Fruit fly (Drosophila melanogaster) whole organism, prepupa: ENCODE results near the gene CHKov1.

Experiments
- CG11294 ChIP-seq: fragments of 200-800 bp; sonication (Bioruptor generic); IDR thresholded peaks from 2 replicates; pipeline ENCODE4 v1.3.6; 2022; ENCODE audit warnings: missing biosample characterization, missing genetic modification characterization
- CG11762 ChIP-seq: fragments of 200-800 bp; sonication (Bioruptor generic); optimal IDR thresholded peaks from 3 replicates; lab custom pipeline; 2016; ENCODE audit warnings: missing biosample characterization, missing genetic modification characterization; ENCODE audit not compliant: insufficient read depth
- CG11902 ChIP-seq: fragments of 200-800 bp; sonication (Bioruptor generic); optimal IDR thresholded peaks from 3 replicates; lab custom pipeline; 2016; ENCODE audit warnings: missing biosample characterization, missing genetic modification characterization
- CG1621 ChIP-seq: fragments of 200-800 bp; sonication (Bioruptor generic); optimal IDR thresholded peaks from 3 replicates; lab custom pipeline; 2018; ENCODE audit warnings: missing biosample characterization, mild to moderate bottlenecking, missing genetic modification characterization
- CG16779 ChIP-seq: fragments of 200-800 bp; sonication (Bioruptor generic); optimal IDR thresholded peaks from 3 replicates; lab custom pipeline; 2017; ENCODE audit warnings: missing biosample characterization, mild to moderate bottlenecking, missing genetic modification characterization
- CG32006 ChIP-seq: fragments of 200-800 bp; sonication (Bioruptor generic); optimal IDR thresholded peaks from 3 replicates; lab custom pipeline; 2017; ENCODE audit warnings: missing biosample characterization, mild to moderate bottlenecking, missing genetic modification characterization
- CG34406 ChIP-seq: fragments of 200-800 bp; sonication (Bioruptor generic); optimal IDR thresholded peaks from 3 replicates; lab custom pipeline; 2016; ENCODE audit warnings: missing biosample characterization, missing genetic modification characterization
- CG4318 ChIP-seq: fragments of 200-800 bp; sonication (Bioruptor generic); optimal IDR thresholded peaks from 3 replicates; lab custom pipeline; 2017; ENCODE audit warnings: missing biosample characterization, mild to moderate bottlenecking, missing genetic modification characterization
- CG6276 ChIP-seq: fragments of 200-800 bp; sonication (Bioruptor generic); optimal IDR thresholded peaks from 2 replicates; lab custom pipeline; 2017; ENCODE audit warnings: missing biosample characterization, mild to moderate bottlenecking, missing genetic modification characterization
- CG6854 ChIP-seq: fragments of 200-800 bp; sonication (Bioruptor generic); optimal IDR thresholded peaks from 2 replicates; lab custom pipeline; 2017; ENCODE audit warnings: missing biosample characterization, mild to moderate bottlenecking, missing genetic modification characterization
- CG7368 ChIP-seq: fragments of 200-800 bp; sonication (Bioruptor generic); optimal IDR thresholded peaks from 3 replicates; lab custom pipeline; 2016; ENCODE audit warnings: missing biosample characterization, missing genetic modification characterization
- CG8119 ChIP-seq: fragments of 200-800 bp; sonication (Bioruptor generic); IDR thresholded peaks from 3 replicates; pipeline ENCODE4 v1.3.6; 2022; ENCODE audit warnings: missing biosample characterization, missing genetic modification characterization
- CG8319 ChIP-seq: fragments of 200-800 bp; sonication (Bioruptor generic); optimal IDR thresholded peaks from 3 replicates; lab custom pipeline; 2016; ENCODE audit warnings: missing biosample characterization, missing genetic modification characterization
- CG9139 ChIP-seq: fragments of 200-800 bp; sonication (Bioruptor generic); optimal IDR thresholded peaks from 3 replicates; lab custom pipeline; 2017; ENCODE audit warnings: missing biosample characterization, mild to moderate bottlenecking, missing genetic modification characterization
- Ets21C ChIP-seq: fragments of 200-800 bp; sonication (Bioruptor generic); optimal IDR thresholded peaks from 3 replicates; lab custom pipeline; 2016; ENCODE audit warnings: missing biosample characterization, missing genetic modification characterization
- Ets96B ChIP-seq: fragments of 200-800 bp; optimal IDR thresholded peaks from 2 replicates; lab custom pipeline; 2019; ENCODE audit warnings: missing biosample characterization, mild to moderate bottlenecking, missing genetic modification characterization, moderate library complexity
- Hr38 ChIP-seq: sonication (Bioruptor generic); optimal IDR thresholded peaks from 2 replicates; lab custom pipeline; 2016; ENCODE audit warnings: missing biosample characterization, missing genetic modification characterization
- Hr39 ChIP-seq: fragments of 200-800 bp; sonication (Bioruptor generic); optimal IDR thresholded peaks from 2 replicates; lab custom pipeline; 2016; ENCODE audit warnings: missing biosample characterization, missing genetic modification characterization
- Smox ChIP-seq: fragments of 200-800 bp; sonication (Bioruptor generic); optimal IDR thresholded peaks from 3 replicates; lab custom pipeline; 2016; ENCODE audit warnings: missing biosample characterization, missing genetic modification characterization
- Sox102F ChIP-seq: fragments of 200-800 bp; sonication (Bioruptor generic); optimal IDR thresholded peaks from 2 replicates; lab custom pipeline; 2016; ENCODE audit warnings: missing biosample characterization, mild to moderate bottlenecking, missing genetic modification characterization
- Sox14 ChIP-seq: fragments of 200-800 bp; sonication (Bioruptor generic); optimal IDR thresholded peaks from 3 replicates; lab custom pipeline; 2016; ENCODE audit warnings: missing biosample characterization, missing genetic modification characterization
- achi ChIP-seq: fragments of 200-800 bp; sonication (Bioruptor generic); optimal IDR thresholded peaks from 3 replicates; lab custom pipeline; 2016; ENCODE audit warnings: missing biosample characterization, missing genetic modification characterization
- acj6 ChIP-seq: fragments of 200-800 bp; sonication (Bioruptor generic); optimal IDR thresholded peaks from 3 replicates; lab custom pipeline; 2016; ENCODE audit warnings: missing biosample characterization, missing genetic modification characterization
- dac ChIP-seq: fragments of 200-800 bp; sonication (Bioruptor generic); optimal IDR thresholded peaks from 2 replicates; lab custom pipeline; 2017; ENCODE audit warnings: missing biosample characterization, mild to moderate bottlenecking, missing genetic modification characterization
- dsx ChIP-seq: fragments of 200-800 bp; optimal IDR thresholded peaks from 3 replicates; lab custom pipeline; 2019; ENCODE audit warnings: missing biosample characterization, mild to moderate bottlenecking, missing genetic modification characterization, moderate library complexity; ENCODE audit not compliant: poor library complexity, severe bottlenecking
- eg ChIP-seq: fragments of 200-800 bp; sonication (Bioruptor generic); IDR thresholded peaks from 3 replicates; pipeline ENCODE4 v1.3.6; 2022; ENCODE audit warnings: missing biosample characterization, missing genetic modification characterization
- esn ChIP-seq: fragments of 200-800 bp; sonication (Bioruptor generic); optimal IDR thresholded peaks from 2 replicates; lab custom pipeline; 2016; ENCODE audit warnings: missing biosample characterization, mild to moderate bottlenecking, missing genetic modification characterization, moderate library complexity
- fd85E ChIP-seq: fragments of 200-800 bp; sonication (Bioruptor generic); optimal IDR thresholded peaks from 3 replicates; lab custom pipeline; 2016; ENCODE audit warnings: missing biosample characterization, missing genetic modification characterization
- lz ChIP-seq: fragments of 200-800 bp; sonication (Bioruptor generic); optimal IDR thresholded peaks from 3 replicates; lab custom pipeline; 2016; ENCODE audit warnings: missing biosample characterization, missing genetic modification characterization
- pdm3 ChIP-seq: fragments of 200-800 bp; sonication (Bioruptor generic); optimal IDR thresholded peaks from 3 replicates; lab custom pipeline; 2016; ENCODE audit warnings: missing biosample characterization, missing genetic modification characterization
- ss ChIP-seq, 2 experiments: fragments of 200-800 bp; sonication (Bioruptor generic); optimal IDR thresholded peaks; 2 replicates in 1 of 2; 3 replicates in 1 of 2; lab custom pipeline; 2017 to 2018; ENCODE audit warnings: mild to moderate bottlenecking in 2 of 2, missing biosample characterization in 2 of 2, missing genetic modification characterization in 2 of 2, moderate library complexity in 1 of 2
- svp ChIP-seq: fragments of 200-800 bp; sonication (Bioruptor generic); peaks from one replicate; lab custom pipeline; 2016; ENCODE audit warnings: missing biosample characterization, missing genetic modification characterization
- topi ChIP-seq: fragments of 200-800 bp; sonication (Bioruptor generic); optimal IDR thresholded peaks from 3 replicates; lab custom pipeline; 2016; ENCODE audit warnings: missing biosample characterization, missing genetic modification characterization
- vri ChIP-seq: fragments of 200-800 bp; sonication (Bioruptor generic); optimal IDR thresholded peaks from 3 replicates; lab custom pipeline; 2016; ENCODE audit warnings: missing biosample characterization, mild to moderate bottlenecking, missing genetic modification characterization

CHKov1 gene

dm6 chr3R:25335065-25335464 is 5.9 kb upstream of the CHKov1 start, which contains the start of the genes CG10669 and CG11902:
CG10669 (minus strand) TSS chr3R:25335243.
CG11902 (plus strand) TSS chr3R:25335257.
- TF ChIP-seq esn (GFP tag; lab: Kevin White, UChicago) (no peak), Sox14 (no peak), CG32006 (GFP tag; lab: Kevin White, UChicago) (no peak), CG4318 (GFP tag; lab: Kevin White, UChicago) (no peak), acj6 (GFP tag; lab: Kevin White, UChicago) (no peak), CG9139 (GFP tag; lab: Kevin White, UChicago) (no peak), Ets96B (no peak), CG34406 (GFP tag; lab: Kevin White, UChicago) (no peak), ss (GFP tag; optimal IDR thresholded peaks at IDR 0.05; lab: Kevin White, UChicago) (no peak), CG11902 (GFP tag; lab: Kevin White, UChicago) (no peak), pdm3 (no peak), CG6854 (no peak), CG7368 (no peak), fd85E (GFP tag; lab: Kevin White, UChicago) (no peak), CG11762 (GFP tag; lab: Kevin White, UChicago) (no peak), vri (no peak)

DNA sequence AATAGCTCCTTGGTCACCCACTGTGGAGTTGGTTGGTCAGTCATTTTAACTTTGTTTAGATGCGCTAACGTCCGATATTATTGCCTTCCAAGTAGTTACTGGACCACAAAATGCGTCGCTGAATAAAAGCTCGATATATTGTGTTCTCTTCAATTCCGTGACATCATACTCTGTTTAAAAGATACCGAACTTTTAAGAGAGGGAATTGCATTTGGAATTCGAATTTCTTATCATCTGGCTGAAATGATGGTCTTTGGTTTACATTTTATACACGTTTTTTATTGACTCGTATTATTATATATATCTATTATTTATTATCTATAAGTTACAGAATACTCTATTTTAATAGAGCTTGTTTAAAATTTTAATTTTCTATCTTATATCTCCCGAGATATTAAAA is 2.0 kb upstream of the CHKov1 start, which contains the start of gene CHKov2:
CHKov2 (minus strand) TSS at position 101 of the 400 bp plus-strand sequence.
- TF ChIP-seq dsx (GFP tag; lab: Kevin White, UChicago) (no peak), CG32006 (GFP tag; lab: Kevin White, UChicago) (no peak), CG1621 (tag; lab: Kevin White, UChicago) (no peak), lz (GFP tag; lab: Kevin White, UChicago) (no peak), CG11294 (GFP tag; lab: Robert Waterston, UW) (no peak), Hr39 (GFP tag; lab: Kevin White, UChicago) (no peak), acj6 (GFP tag; lab: Kevin White, UChicago) (no peak), CG6276 (GFP tag; lab: Kevin White, UChicago) (no peak), CG8319 (GFP tag; lab: Kevin White, UChicago) (no peak), CG16779 (tag; lab: Kevin White, UChicago) (no peak), Ets21C (GFP tag; lab: Kevin White, UChicago) (no peak), CG4318 (GFP tag; lab: Kevin White, UChicago) (no peak), topi (GFP tag; lab: Kevin White, UChicago) (no peak), CG9139 (GFP tag; lab: Kevin White, UChicago) (no peak), dac (no peak)

DNA sequence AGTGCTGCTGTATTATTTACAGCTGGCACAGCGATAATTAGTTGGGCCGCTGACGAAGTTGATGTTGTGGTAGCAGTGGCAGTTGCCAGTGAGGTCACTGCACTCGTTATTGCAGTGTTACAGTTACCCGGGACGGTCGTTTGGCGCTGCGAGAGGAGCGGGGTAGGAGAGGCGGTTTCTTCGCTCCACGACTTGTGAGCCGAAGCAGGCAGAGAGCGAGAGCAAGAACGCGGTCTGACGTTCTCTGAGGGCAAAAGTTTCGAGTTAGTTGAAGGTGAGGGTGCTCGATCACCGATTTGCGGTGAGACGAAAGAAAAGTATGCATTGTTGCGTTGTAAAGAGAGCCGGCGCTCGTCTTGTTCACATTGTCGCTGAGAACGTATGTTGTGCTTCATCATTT is 576 bp downstream of the CHKov1 start:
- 0 out of 3 replicates have a peak, but pooled peaks have one; percentile 28 for TF ChIP-seq CG8119 (GFP tag; lab: Robert Waterston, UW)
- TF ChIP-seq eg (GFP tag; lab: Robert Waterston, UW): 0 out of 3 replicates have a peak, but pooled peaks have one; percentile 17

DNA sequence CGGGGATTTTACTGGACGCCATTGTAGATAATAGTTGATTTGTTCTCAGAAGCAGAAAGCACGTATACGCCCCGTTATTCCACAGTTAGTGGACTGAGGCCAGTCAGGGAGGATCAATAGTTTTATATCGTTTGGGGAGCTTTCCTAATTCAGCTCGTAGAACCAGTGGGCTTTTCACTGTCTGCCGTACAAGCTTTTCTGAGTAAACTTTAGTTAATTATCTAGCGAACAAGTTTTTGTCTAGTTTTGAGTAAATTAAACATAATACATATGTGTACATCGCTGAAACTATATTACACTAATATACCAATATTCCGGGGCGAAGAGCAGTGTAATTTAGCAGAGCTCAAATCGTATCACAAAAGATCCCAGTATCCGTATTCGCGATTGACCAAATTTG is 6.5 kb downstream of the CHKov1 start, which contains the start of gene CG10562:
CG10562 (minus strand) TSS at position 101 of the 400 bp plus-strand sequence.
- no peak for TF ChIP-seq Hr38 (GFP tag; lab: Kevin White, UChicago)

dm6 chr3R:25321681-25322080 is 7.4 kb downstream of the CHKov1 start:
- TF ChIP-seq Sox102F (GFP tag; lab: Kevin White, UChicago): no peak
- TF ChIP-seq CG9139 (GFP tag; lab: Kevin White, UChicago): no peak
- TF ChIP-seq CG34406 (GFP tag; lab: Kevin White, UChicago): no peak
- no peak for TF ChIP-seq Smox (GFP tag; lab: Kevin White, UChicago)
- TF ChIP-seq achi (GFP tag; lab: Kevin White, UChicago): no peak
- peak; percentile 72 for TF ChIP-seq svp
- no peak for TF ChIP-seq CG8119 (GFP tag; lab: Robert Waterston, UW)
- TF ChIP-seq esn (GFP tag; lab: Kevin White, UChicago): no peak
